Fruit fly (Drosophila melanogaster) whole organism, embryonic: ENCODE measurements around the gene TyrRS.

Experiments
- ATbp ChIP-seq: fragments of 200-800 bp; sonication (Bioruptor generic); optimal IDR thresholded peaks from 2 replicates; lab custom pipeline; 2017; ENCODE audit warnings: missing biosample characterization, mild to moderate bottlenecking, missing genetic modification characterization, missing genetic modification reagents
- Abd-B ChIP-seq: fragments of 200-800 bp; sonication (Bioruptor generic); optimal IDR thresholded peaks from 2 replicates; lab custom pipeline; 2018; ENCODE audit warnings: missing biosample characterization, mild to moderate bottlenecking, missing genetic modification characterization, moderate library complexity
- Bgb ChIP-seq: fragments of 200-800 bp; sonication (Bioruptor generic); IDR thresholded peaks from 2 replicates; pipeline ENCODE4 v1.3.6; 2022; ENCODE audit warnings: missing biosample characterization, missing genetic modification characterization; ENCODE audit not compliant: partially characterized antibody
- C15 ChIP-seq: fragments of 200-800 bp; sonication (Bioruptor generic); IDR thresholded peaks from 3 replicates; pipeline ENCODE4 v1.3.6; 2022; ENCODE audit warnings: missing biosample characterization, missing genetic modification characterization
- CG10462 ChIP-seq: fragments of 200-800 bp; sonication (Bioruptor generic); optimal IDR thresholded peaks from 2 replicates; lab custom pipeline; 2016; ENCODE audit warnings: missing biosample characterization, missing genetic modification characterization
- CG11085 ChIP-seq: fragments of 200-800 bp; sonication (Bioruptor generic); IDR thresholded peaks from 2 replicates; pipeline ENCODE4 v1.3.6; 2022; ENCODE audit warnings: missing biosample characterization, missing genetic modification characterization
- CG12299 ChIP-seq: fragments of 200-800 bp; sonication (Bioruptor generic); optimal IDR thresholded peaks from 2 replicates; lab custom pipeline; 2018; ENCODE audit warnings: missing biosample characterization, mild to moderate bottlenecking, missing genetic modification characterization
- CG14441 ChIP-seq: fragments of 200-800 bp; sonication (Bioruptor generic); IDR thresholded peaks from 2 replicates; pipeline ENCODE4 v1.3.6; 2022; ENCODE audit warnings: missing biosample characterization, missing genetic modification characterization
- CG14667 ChIP-seq: fragments of 200-800 bp; sonication (Bioruptor generic); IDR thresholded peaks from 2 replicates; pipeline ENCODE4 v1.3.6; 2022; ENCODE audit warnings: missing biosample characterization, missing genetic modification characterization
- CG15514 ChIP-seq: fragments of 200-800 bp; sonication (Bioruptor generic); optimal IDR thresholded peaks from 3 replicates; lab custom pipeline; 2017; ENCODE audit warnings: missing biosample characterization, missing genetic modification characterization, mild to moderate bottlenecking, moderate library complexity, missing genetic modification reagents
- CG17328 ChIP-seq: fragments of 200-800 bp; sonication (Bioruptor generic); IDR thresholded peaks from 2 replicates; pipeline ENCODE4 v1.3.6; 2022; ENCODE audit warnings: missing biosample characterization, missing genetic modification characterization
- CG17568 ChIP-seq: fragments of 200-800 bp; sonication (Bioruptor generic); optimal IDR thresholded peaks from 2 replicates; lab custom pipeline; 2018; ENCODE audit warnings: missing biosample characterization, mild to moderate bottlenecking, missing genetic modification characterization, moderate library complexity
- CG17912 ChIP-seq: fragments of 200-800 bp; sonication (Bioruptor generic); optimal IDR thresholded peaks from 2 replicates; lab custom pipeline; 2018; ENCODE audit warnings: missing biosample characterization, mild to moderate bottlenecking, missing genetic modification characterization
- CG18619 ChIP-seq: fragments of 200-800 bp; sonication (Bioruptor generic); optimal IDR thresholded peaks from 3 replicates; lab custom pipeline; 2017; ENCODE audit warnings: missing biosample characterization, mild to moderate bottlenecking, missing genetic modification characterization
- CG18764 ChIP-seq: fragments of 200-800 bp; sonication (Bioruptor generic); optimal IDR thresholded peaks from 3 replicates; lab custom pipeline; 2016; ENCODE audit warnings: missing biosample characterization, missing genetic modification characterization
- CG3065 ChIP-seq: fragments of 200-800 bp; sonication (Bioruptor generic); optimal IDR thresholded peaks from 2 replicates; lab custom pipeline; 2016; ENCODE audit warnings: missing biosample characterization, missing genetic modification characterization
- CG31365 ChIP-seq: fragments of 200-800 bp; sonication (Bioruptor generic); optimal IDR thresholded peaks from 2 replicates; lab custom pipeline; 2018; ENCODE audit warnings: missing biosample characterization, mild to moderate bottlenecking, missing genetic modification characterization
- CG33213 ChIP-seq: fragments of 200-800 bp; sonication (Bioruptor generic); optimal IDR thresholded peaks from 3 replicates; lab custom pipeline; 2016; ENCODE audit warnings: missing biosample characterization, missing genetic modification characterization
- CG5245 ChIP-seq: fragments of 200-800 bp; sonication (Bioruptor generic); optimal IDR thresholded peaks from 3 replicates; lab custom pipeline; 2016; ENCODE audit warnings: missing biosample characterization, missing genetic modification characterization
- CG6813 ChIP-seq: fragments of 200-800 bp; sonication (Bioruptor generic); optimal IDR thresholded peaks from 2 replicates; lab custom pipeline; 2017; ENCODE audit warnings: missing biosample characterization, missing genetic modification characterization, mild to moderate bottlenecking, moderate library complexity, missing genetic modification reagents
- CG7745 ChIP-seq: fragments of 200-800 bp; sonication (Bioruptor generic); optimal IDR thresholded peaks from 2 replicates; lab custom pipeline; 2018; ENCODE audit warnings: missing biosample characterization, mild to moderate bottlenecking, missing genetic modification characterization, moderate library complexity
- CG7928 ChIP-seq: fragments of 200-800 bp; sonication (Bioruptor generic); optimal IDR thresholded peaks from 2 replicates; lab custom pipeline; 2017; ENCODE audit warnings: missing biosample characterization, mild to moderate bottlenecking, missing genetic modification characterization
- Chrac-16 ChIP-seq: fragments of 200-800 bp; sonication (Bioruptor generic); optimal IDR thresholded peaks from 3 replicates; lab custom pipeline; 2016; ENCODE audit warnings: missing biosample characterization, missing genetic modification characterization
- CkIIα-i1 ChIP-seq: fragments of 200-800 bp; sonication (Bioruptor generic); IDR thresholded peaks from 2 replicates; pipeline ENCODE4 v1.3.6; 2022; ENCODE audit warnings: missing biosample characterization, missing genetic modification characterization
- D ChIP-seq, 2 experiments: fragments of 200-800 bp in 1 of 2; fragments of >200 bp in 1 of 2; sonication (Bioruptor generic) in 1 of 2; optimal IDR thresholded peaks; 2 replicates in 1 of 2; 3 replicates in 1 of 2; lab custom pipeline; 2017; ENCODE audit warnings: mild to moderate bottlenecking in 1 of 2, missing biosample characterization in 1 of 2, missing genetic modification characterization in 1 of 2, missing genetic modification reagents in 1 of 2
- Dbx ChIP-seq: fragments of 200-800 bp; sonication (Bioruptor generic); IDR thresholded peaks from 3 replicates; pipeline ENCODE4 v1.3.6; 2022; ENCODE audit warnings: missing biosample characterization, missing genetic modification characterization
- Dip3 ChIP-seq: fragments of 200-800 bp; sonication (Bioruptor generic); optimal IDR thresholded peaks from 3 replicates; lab custom pipeline; 2016; ENCODE audit warnings: missing biosample characterization, missing genetic modification characterization
- Dref ChIP-seq: fragments of 200-800 bp; sonication (Bioruptor generic); IDR thresholded peaks from 2 replicates; pipeline ENCODE4 v1.3.6; 2022; ENCODE audit warnings: missing biosample characterization, missing genetic modification characterization
- Ets65A ChIP-seq: fragments of 200-800 bp; sonication (Bioruptor generic); peaks from one replicate; lab custom pipeline; 2016; ENCODE audit warnings: missing biosample characterization, missing genetic modification characterization
- Gug ChIP-seq: fragments of 200-800 bp; sonication (Bioruptor generic); IDR thresholded peaks from 4 replicates; pipeline ENCODE4 v1.3.6; 2022; ENCODE audit warnings: missing biosample characterization, missing genetic modification characterization
- HLHmδ ChIP-seq: fragments of 200-800 bp; sonication (Bioruptor generic); optimal IDR thresholded peaks from 2 replicates; lab custom pipeline; 2018; ENCODE audit warnings: missing biosample characterization, mild to moderate bottlenecking, missing genetic modification characterization, moderate library complexity
- Mad ChIP-seq: fragments of 200-800 bp; sonication (Bioruptor generic); optimal IDR thresholded peaks from 2 replicates; lab custom pipeline; 2016; ENCODE audit warnings: missing biosample characterization, missing genetic modification characterization
- TFAM ChIP-seq: fragments of 200-800 bp; sonication (Bioruptor generic); optimal IDR thresholded peaks from 2 replicates; lab custom pipeline; 2017; ENCODE audit warnings: missing biosample characterization, missing genetic modification characterization, inconsistent platforms
- Taf1 ChIP-seq: fragments of 200-800 bp; sonication (Bioruptor generic); IDR thresholded peaks from 2 replicates; pipeline ENCODE4 v1.3.6; 2022; ENCODE audit warnings: missing biosample characterization, missing genetic modification characterization
- Trl ChIP-seq, 3 experiments: fragments of >200 bp in 2 of 3; fragments of 200-800 bp in 1 of 3; sonication (Bioruptor generic) in 1 of 3; optimal IDR thresholded peaks; 2 replicates in 1 of 3; 3 replicates in 2 of 3; lab custom pipeline; 2016 to 2017; ENCODE audit warnings: missing biosample characterization in 1 of 3, missing genetic modification characterization in 1 of 3
- ab ChIP-seq: fragments of 200-800 bp; sonication (Bioruptor generic); optimal IDR thresholded peaks from 2 replicates; lab custom pipeline; 2016; ENCODE audit warnings: missing biosample characterization, missing genetic modification characterization
- chm ChIP-seq: fragments of 200-800 bp; sonication (Bioruptor generic); IDR thresholded peaks from 2 replicates; pipeline ENCODE4 v1.3.6; 2022; ENCODE audit warnings: missing biosample characterization, missing genetic modification characterization
- crp ChIP-seq, 2 experiments: fragments of 200-800 bp; sonication (Bioruptor generic); optimal IDR thresholded peaks; 2 replicates in 1 of 2; 3 replicates in 1 of 2; lab custom pipeline; 2017; ENCODE audit warnings: missing biosample characterization in 2 of 2, missing genetic modification characterization in 2 of 2, mild to moderate bottlenecking in 1 of 2, moderate library complexity in 1 of 2
- dmrt11E ChIP-seq: fragments of 200-800 bp; sonication (Bioruptor generic); optimal IDR thresholded peaks from 3 replicates; lab custom pipeline; 2018; ENCODE audit warnings: missing biosample characterization, mild to moderate bottlenecking, missing genetic modification characterization, moderate library complexity
- emc ChIP-seq: fragments of 200-800 bp; sonication (Bioruptor generic); optimal IDR thresholded peaks from 2 replicates; lab custom pipeline; 2016; ENCODE audit warnings: missing biosample characterization, missing genetic modification characterization
- oc ChIP-seq: fragments of 200-800 bp; sonication (Bioruptor generic); optimal IDR thresholded peaks from 2 replicates; lab custom pipeline; 2018; ENCODE audit warnings: missing biosample characterization, mild to moderate bottlenecking, missing genetic modification characterization, moderate library complexity
- sd ChIP-seq: fragments of 200-800 bp; sonication (Bioruptor generic); optimal IDR thresholded peaks from 3 replicates; lab custom pipeline; 2018; ENCODE audit warnings: missing biosample characterization, mild to moderate bottlenecking, missing genetic modification characterization, moderate library complexity
- sens-2 ChIP-seq: fragments of 200-800 bp; sonication (Bioruptor generic); IDR thresholded peaks from 2 replicates; pipeline ENCODE4 v1.3.6; 2022; ENCODE audit warnings: missing biosample characterization, missing genetic modification characterization
- slbo ChIP-seq: fragments of 200-800 bp; sonication (Bioruptor generic); IDR thresholded peaks from 2 replicates; pipeline ENCODE4 v1.3.6; 2022; ENCODE audit warnings: missing biosample characterization, missing genetic modification characterization
- tgo ChIP-seq: fragments of 200-800 bp; sonication (Bioruptor generic); IDR thresholded peaks from 3 replicates; pipeline ENCODE4 v1.3.6; 2022; ENCODE audit warnings: missing biosample characterization, missing genetic modification characterization
- ttk ChIP-seq: fragments of 200-800 bp; sonication (Bioruptor generic); IDR thresholded peaks from 2 replicates; pipeline ENCODE4 v2.1.2; 2022; ENCODE audit warnings: missing biosample characterization, missing genetic modification characterization
- usp ChIP-seq: fragments of >200 bp; optimal IDR thresholded peaks from 2 replicates; lab custom pipeline; 2017; ENCODE audit warnings: missing biosample characterization, missing genetic modification characterization
- zfh2 ChIP-seq: fragments of 200-800 bp; sonication (Bioruptor generic); optimal IDR thresholded peaks from 2 replicates; lab custom pipeline; 2016; ENCODE audit warnings: missing biosample characterization, missing genetic modification characterization

TyrRS gene

dm6 chr3L:16377768-16378764, 41.0 kb downstream of the TyrRS start, which contains the start of gene roq (continued):
- TF ChIP-seq CG18764 (GFP tag; lab: Kevin White, UChicago) (no peak), emc (GFP tag; lab: Kevin White, UChicago) (no peak), CkIIα-i1 (no peak), ttk (no peak), CG5245 (GFP tag; lab: Kevin White, UChicago) (no peak), CG31365 (tag; lab: Kevin White, UChicago) (peak; percentile 97), chm (GFP tag; lab: Robert Waterston, UW) (no peak), Mad (GFP tag; lab: Kevin White, UChicago) (no peak), CG17328 (GFP tag; lab: Robert Waterston, UW) (no peak), CG12299 (tag; lab: Kevin White, UChicago) (peak; percentile 1), sd (tag; lab: Kevin White, UChicago) (no peak), slbo (GFP tag; lab: Robert Waterston, UW) (no peak), Dip3 (no peak), C15 (GFP tag; lab: Robert Waterston, UW) (no peak), CG7928 (GFP tag; lab: Kevin White, UChicago) (no peak), Chrac-16 (GFP tag; lab: Kevin White, UChicago) (no peak), CG10462 (no peak), Trl (optimal IDR thresholded peaks at IDR 0.05; lab: Kevin White, UChicago) (peak; percentile 23 to 46), Trl (GFP tag; optimal IDR thresholded peaks at IDR 0.05; lab: Kevin White, UChicago) (no peak), CG11085 (GFP tag; lab: Robert Waterston, UW) (no peak), CG7745 (tag; lab: Kevin White, UChicago) (no peak), CG6813 (no peak), CG33213 (peak; percentile 44), D (optimal IDR thresholded peaks at IDR 0.05; lab: Kevin White, UChicago) (no peak), D (GFP tag; optimal IDR thresholded peaks at IDR 0.05; lab: Kevin White, UChicago) (no peak), TFAM (GFP tag; lab: Kevin White, UChicago) (no peak), tgo (no peak), dmrt11E (tag; lab: Kevin White, UChicago) (no peak), CG3065 (no peak), CG18619 (GFP tag; lab: Kevin White, UChicago) (no peak), Bgb (GFP tag; lab: Robert Waterston, UW) (peak; percentile 67), Abd-B (peak; percentile 23), usp (GFP tag; lab: Kevin White, UChicago) (no peak), Gug (GFP tag; lab: Robert Waterston, UW) (no peak), sens-2 (GFP tag; lab: Robert Waterston, UW) (no peak), oc (tag; lab: Kevin White, UChicago) (no peak), ab (no peak), Dbx (0 out of 3 replicates have a peak, but pooled peaks have one; percentile 46), Ets65A (no peak), Taf1 (GFP tag; lab: Robert Waterston, UW) (no peak), CG14441 (GFP tag; lab: Robert Waterston, UW) (no peak; the same call in 1 of the 2 replicates), crp (GFP tag; optimal IDR thresholded peaks at IDR 0.05; lab: Kevin White, UChicago) (peak; percentile 96 to 99), Dref (GFP tag; lab: Robert Waterston, UW) (peak; percentile 91), CG17912 (GFP tag; lab: Kevin White, UChicago) (no peak), CG17568 (GFP tag; lab: Kevin White, UChicago) (no peak), ATbp (GFP tag; lab: Kevin White, UChicago) (no peak), CG14667 (GFP tag; lab: Robert Waterston, UW) (no peak), CG15514 (peak; percentile 53), zfh2 (GFP tag; lab: Kevin White, UChicago) (no peak), HLHmδ (GFP tag; lab: Kevin White, UChicago) (peak; percentile 6)
